Fruit fly (Drosophila melanogaster) whole organism, embryonic: ENCODE measurements around the gene Lon.

Experiments
- CG10543 ChIP-seq: fragments of 200-800 bp; sonication (Bioruptor generic); optimal IDR thresholded peaks from 3 replicates; lab custom pipeline; 2017; ENCODE audit warnings: missing biosample characterization, mild to moderate bottlenecking, missing genetic modification characterization, moderate library complexity
- CG10959 ChIP-seq: fragments of 200-800 bp; sonication (Bioruptor generic); IDR thresholded peaks from 2 replicates; pipeline ENCODE4 v1.3.6; 2022; ENCODE audit warnings: missing biosample characterization, missing genetic modification characterization
- CG11560 ChIP-seq: fragments of 200-800 bp; sonication (Bioruptor generic); IDR thresholded peaks from 3 replicates; pipeline ENCODE4 v1.3.6; 2022; ENCODE audit warnings: missing biosample characterization, missing genetic modification characterization
- CG11723 ChIP-seq: fragments of 200-800 bp; sonication (Bioruptor generic); optimal IDR thresholded peaks from 2 replicates; lab custom pipeline; 2017; ENCODE audit warnings: missing biosample characterization, mild to moderate bottlenecking, missing genetic modification characterization
- CG12071 ChIP-seq: fragments of 200-800 bp; sonication (Bioruptor generic); optimal IDR thresholded peaks from 3 replicates; lab custom pipeline; 2018; ENCODE audit warnings: missing biosample characterization, mild to moderate bottlenecking, missing genetic modification characterization
- CG12391 ChIP-seq: fragments of 200-800 bp; sonication (Bioruptor generic); optimal IDR thresholded peaks from 3 replicates; lab custom pipeline; 2018; ENCODE audit warnings: missing biosample characterization, mild to moderate bottlenecking, missing genetic modification characterization, moderate library complexity
- CG13624 ChIP-seq: fragments of 200-800 bp; sonication (Bioruptor generic); optimal IDR thresholded peaks from 2 replicates; lab custom pipeline; 2016; ENCODE audit warnings: missing biosample characterization, missing genetic modification characterization
- CG14710 ChIP-seq: fragments of 200-800 bp; sonication (Bioruptor generic); optimal IDR thresholded peaks from 3 replicates; lab custom pipeline; 2019; ENCODE audit warnings: missing biosample characterization, mild to moderate bottlenecking, missing genetic modification characterization, moderate library complexity
- CG15073 ChIP-seq: fragments of 200-800 bp; sonication (Bioruptor generic); optimal IDR thresholded peaks from 2 replicates; lab custom pipeline; 2016; ENCODE audit warnings: missing biosample characterization, missing genetic modification characterization
- CG1529 ChIP-seq: fragments of 200-800 bp; sonication (Bioruptor generic); optimal IDR thresholded peaks from 3 replicates; lab custom pipeline; 2018; ENCODE audit warnings: missing biosample characterization, missing genetic modification characterization
- CG15601 ChIP-seq: fragments of 200-800 bp; sonication (Bioruptor generic); optimal IDR thresholded peaks from 3 replicates; lab custom pipeline; 2019; ENCODE audit warnings: missing biosample characterization, mild to moderate bottlenecking, missing genetic modification characterization, moderate library complexity
- CG17802 ChIP-seq: fragments of 200-800 bp; sonication (Bioruptor generic); optimal IDR thresholded peaks from 2 replicates; lab custom pipeline; 2018; ENCODE audit warnings: missing biosample characterization, mild to moderate bottlenecking, missing genetic modification characterization, moderate library complexity
- CG3838 ChIP-seq: fragments of 200-800 bp; sonication (Bioruptor generic); optimal IDR thresholded peaks from 3 replicates; lab custom pipeline; 2016; ENCODE audit warnings: missing biosample characterization, missing genetic modification characterization
- CG4424 ChIP-seq: fragments of 200-800 bp; sonication (Bioruptor generic); optimal IDR thresholded peaks from 3 replicates; lab custom pipeline; 2016; ENCODE audit warnings: missing biosample characterization, missing genetic modification characterization
- CG6765 ChIP-seq: fragments of 200-800 bp; sonication (Bioruptor generic); optimal IDR thresholded peaks from 3 replicates; lab custom pipeline; 2017; ENCODE audit warnings: missing biosample characterization, mild to moderate bottlenecking, missing genetic modification characterization
- CG7357 ChIP-seq: fragments of 200-800 bp; sonication (Bioruptor generic); IDR thresholded peaks from 3 replicates; pipeline ENCODE4 v1.3.6; 2022; ENCODE audit warnings: missing biosample characterization, missing genetic modification characterization
- CG7372 ChIP-seq: fragments of 200-800 bp; sonication (Bioruptor generic); IDR thresholded peaks from 2 replicates; pipeline ENCODE4 v1.3.6; 2022; ENCODE audit warnings: missing biosample characterization, missing genetic modification characterization
- CG8089 ChIP-seq: fragments of 200-800 bp; sonication (Bioruptor generic); optimal IDR thresholded peaks from 3 replicates; lab custom pipeline; 2016; ENCODE audit warnings: missing biosample characterization, missing genetic modification characterization
- CG8924 ChIP-seq: fragments of 200-800 bp; optimal IDR thresholded peaks from 3 replicates; lab custom pipeline; 2019; ENCODE audit warnings: missing biosample characterization, mild to moderate bottlenecking, missing genetic modification characterization, moderate library complexity
- CkIIα-i1 ChIP-seq: fragments of 200-800 bp; sonication (Bioruptor generic); IDR thresholded peaks from 2 replicates; pipeline ENCODE4 v1.3.6; 2022; ENCODE audit warnings: missing biosample characterization, missing genetic modification characterization
- D19A ChIP-seq: fragments of 200-800 bp; optimal IDR thresholded peaks from 3 replicates; lab custom pipeline; 2019; ENCODE audit warnings: missing biosample characterization, mild to moderate bottlenecking, missing genetic modification characterization, moderate library complexity
- Doc2 ChIP-seq: fragments of 200-800 bp; sonication (Bioruptor generic); IDR thresholded peaks from 2 replicates; pipeline ENCODE4 v1.3.6; 2022; ENCODE audit warnings: missing biosample characterization, missing genetic modification characterization
- Fer2 ChIP-seq: fragments of 200-800 bp; sonication (Bioruptor generic); optimal IDR thresholded peaks from 2 replicates; lab custom pipeline; 2018; ENCODE audit warnings: missing biosample characterization, mild to moderate bottlenecking, missing genetic modification characterization, moderate library complexity
- H15 ChIP-seq: fragments of 200-800 bp; sonication (Bioruptor generic); IDR thresholded peaks from 3 replicates; pipeline ENCODE4 v1.3.6; 2022; ENCODE audit warnings: missing biosample characterization, missing genetic modification characterization
- H2.0 ChIP-seq: fragments of 200-800 bp; sonication (Bioruptor generic); IDR thresholded peaks from 2 replicates; pipeline ENCODE4 v1.3.6; 2022; ENCODE audit warnings: missing biosample characterization, missing genetic modification characterization
- HHEX ChIP-seq: fragments of 200-800 bp; sonication (Bioruptor generic); optimal IDR thresholded peaks from 3 replicates; lab custom pipeline; 2017; ENCODE audit warnings: missing biosample characterization, mild to moderate bottlenecking, missing genetic modification characterization, missing genetic modification reagents
- Hmx ChIP-seq: fragments of 200-800 bp; sonication (Bioruptor generic); optimal IDR thresholded peaks from 2 replicates; lab custom pipeline; 2016; ENCODE audit warnings: missing biosample characterization, missing genetic modification characterization
- NfI ChIP-seq: fragments of 200-800 bp; sonication (Bioruptor generic); optimal IDR thresholded peaks from 3 replicates; lab custom pipeline; 2018; ENCODE audit warnings: missing biosample characterization, mild to moderate bottlenecking, missing genetic modification characterization, moderate library complexity
- Oaz ChIP-seq: fragments of 200-800 bp; sonication (Bioruptor generic); IDR thresholded peaks from 2 replicates; pipeline ENCODE4 v1.3.6; 2022; ENCODE audit warnings: missing biosample characterization, missing genetic modification characterization
- Scr ChIP-seq: fragments of 200-800 bp; sonication (Bioruptor generic); IDR thresholded peaks from 2 replicates; pipeline ENCODE4 v1.3.6; 2022; ENCODE audit warnings: missing biosample characterization, missing genetic modification characterization; ENCODE audit not compliant: partially characterized antibody
- Sry-β ChIP-seq: fragments of 200-800 bp; sonication (Bioruptor generic); optimal IDR thresholded peaks from 2 replicates; lab custom pipeline; 2018; ENCODE audit warnings: missing biosample characterization, mild to moderate bottlenecking, missing genetic modification characterization, moderate library complexity
- cg ChIP-seq: fragments of 200-800 bp; sonication (Bioruptor generic); optimal IDR thresholded peaks from 3 replicates; lab custom pipeline; 2019; ENCODE audit warnings: missing biosample characterization, mild to moderate bottlenecking, missing genetic modification characterization, moderate library complexity
- crol ChIP-seq: fragments of 200-800 bp; sonication (Bioruptor generic); IDR thresholded peaks from 2 replicates; pipeline ENCODE4 v1.3.6; 2022; ENCODE audit warnings: missing biosample characterization, missing genetic modification characterization
- cwo ChIP-seq: fragments of 200-800 bp; sonication (Bioruptor generic); optimal IDR thresholded peaks from 3 replicates; lab custom pipeline; 2017; ENCODE audit warnings: missing biosample characterization, missing genetic modification characterization, mild to moderate bottlenecking, moderate library complexity, missing genetic modification reagents
- eyg ChIP-seq: fragments of 200-800 bp; sonication (Bioruptor generic); optimal IDR thresholded peaks from 3 replicates; lab custom pipeline; 2016; ENCODE audit warnings: missing biosample characterization, missing genetic modification characterization
- fd3F ChIP-seq: fragments of 200-800 bp; sonication (Bioruptor generic); optimal IDR thresholded peaks from 2 replicates; lab custom pipeline; 2018; ENCODE audit warnings: missing biosample characterization, mild to moderate bottlenecking, missing genetic modification characterization, moderate library complexity
- gsb-n ChIP-seq: fragments of 200-800 bp; sonication (Bioruptor generic); optimal IDR thresholded peaks from 3 replicates; lab custom pipeline; 2018; ENCODE audit warnings: missing biosample characterization, mild to moderate bottlenecking, missing genetic modification characterization
- ind ChIP-seq: fragments of 200-800 bp; sonication (Bioruptor generic); optimal IDR thresholded peaks from 3 replicates; lab custom pipeline; 2016; ENCODE audit warnings: missing biosample characterization, missing genetic modification characterization
- ken ChIP-seq: fragments of 200-800 bp; sonication (Bioruptor generic); IDR thresholded peaks from 3 replicates; pipeline ENCODE4 v1.3.6; 2022; ENCODE audit warnings: missing biosample characterization, missing genetic modification characterization
- lov ChIP-seq, 2 experiments: fragments of 200-800 bp in 1 of 2; fragments of >200 bp in 1 of 2; sonication (Bioruptor generic) in 1 of 2; IDR thresholded peaks in 1 of 2; optimal IDR thresholded peaks in 1 of 2; 2 replicates in 1 of 2; 3 replicates in 1 of 2; pipeline versions ENCODE4 v1.3.6 to Lab custom; 2017 to 2022; ENCODE audit warnings: missing biosample characterization in 1 of 2, missing genetic modification characterization in 1 of 2
- odd ChIP-seq: fragments of 200-800 bp; sonication (Bioruptor generic); optimal IDR thresholded peaks from 2 replicates; lab custom pipeline; 2017; ENCODE audit warnings: missing biosample characterization, mild to moderate bottlenecking, missing genetic modification characterization
- pan ChIP-seq, 4 experiments: fragments of >200 bp in 3 of 4; fragments of 200-800 bp in 1 of 4; sonication (Bioruptor generic) in 1 of 4; optimal IDR thresholded peaks in 3 of 4; IDR thresholded peaks in 1 of 4; 2 replicates each; pipeline versions ENCODE4 v1.3.6 to Lab custom; 2017 to 2022; ENCODE audit warnings: missing biosample characterization in 2 of 4, missing genetic modification characterization in 2 of 4, mixed read lengths in 1 of 4
- pzg ChIP-seq: fragments of 200-800 bp; sonication (Bioruptor generic); optimal IDR thresholded peaks from 3 replicates; lab custom pipeline; 2018; ENCODE audit warnings: missing biosample characterization, mild to moderate bottlenecking, missing genetic modification characterization, moderate library complexity
- ro ChIP-seq: fragments of 200-800 bp; sonication (Bioruptor generic); IDR thresholded peaks from 2 replicates; pipeline ENCODE4 v1.3.6; 2022; ENCODE audit warnings: missing biosample characterization, missing genetic modification characterization
- sd ChIP-seq: fragments of 200-800 bp; sonication (Bioruptor generic); optimal IDR thresholded peaks from 3 replicates; lab custom pipeline; 2018; ENCODE audit warnings: missing biosample characterization, mild to moderate bottlenecking, missing genetic modification characterization, moderate library complexity
- sima ChIP-seq: fragments of 200-800 bp; sonication (Bioruptor generic); optimal IDR thresholded peaks from 2 replicates; lab custom pipeline; 2016; ENCODE audit warnings: missing biosample characterization, missing genetic modification characterization
- stc ChIP-seq: fragments of 200-800 bp; sonication (Bioruptor generic); IDR thresholded peaks from 2 replicates; pipeline ENCODE4 v1.3.6; 2022; ENCODE audit warnings: missing biosample characterization, missing genetic modification characterization
- vvl ChIP-seq: fragments of 200-800 bp; sonication (Bioruptor generic); IDR thresholded peaks from 2 replicates; pipeline ENCODE4 v1.3.6; 2022; ENCODE audit warnings: missing biosample characterization, missing genetic modification characterization

The Lon gene

dm6 chr3L:19632766-19633632 lies 21.0 kb upstream of the Lon start (continued):
- TF ChIP-seq Doc2 (GFP tag; lab: Robert Waterston, UW) (no peak), CG12391 (peak; percentile 63), CG7357 (GFP tag; lab: Robert Waterston, UW) (peak; percentile 37; the same call in 2 of the 3 replicates), crol (0 out of 2 replicates have a peak, but pooled peaks have one; percentile 37), Oaz (no peak), CG10543 (GFP tag; lab: Kevin White, UChicago) (peak; percentile 83), CG13624 (GFP tag; lab: Kevin White, UChicago) (peak; percentile 34), vvl (GFP tag; lab: Robert Waterston, UW) (peak; percentile 73), Sry-β (GFP tag; lab: Kevin White, UChicago) (no peak), fd3F (GFP tag; lab: Kevin White, UChicago) (peak; percentile 62), H15 (GFP tag; lab: Robert Waterston, UW) (no peak), ken (0 out of 3 replicates have a peak, but pooled peaks have one; percentile 8), Fer2 (tag; lab: Kevin White, UChicago) (peak; percentile 12), CG10959 (GFP tag; lab: Robert Waterston, UW) (no peak), CG15073 (no peak), NfI (peak; percentile 53), ind (GFP tag; lab: Kevin White, UChicago) (peak; percentile 69), CkIIα-i1 (GFP tag; lab: Robert Waterston, UW) (no peak), CG8924 (tag; lab: Kevin White, UChicago) (peak; percentile 67), CG1529 (no peak), H2.0 (GFP tag; lab: Robert Waterston, UW) (peak; percentile 22; the same call in 1 of the 2 replicates), stc (GFP tag; lab: Robert Waterston, UW) (no peak), D19A (peak; percentile 37), cwo (GFP tag; lab: Kevin White, UChicago) (peak; percentile 85), cg (peak; percentile 91), CG14710 (tag; lab: Kevin White, UChicago) (no peak), CG17802 (tag; lab: Kevin White, UChicago) (no peak), CG8089 (GFP tag; lab: Kevin White, UChicago) (no peak), pzg (peak; percentile 44), CG4424 (GFP tag; lab: Kevin White, UChicago) (peak; percentile 35), CG3838 (GFP tag; lab: Kevin White, UChicago) (peak; percentile 7), ro (no peak), CG7372 (GFP tag; lab: Robert Waterston, UW) (peak; percentile 56; the same call in 1 of the 2 replicates), gsb-n (tag; lab: Kevin White, UChicago) (no peak), lov (optimal IDR thresholded peaks at IDR 0.05; lab: Kevin White, UChicago) (no peak), lov (GFP tag; IDR thresholded peaks at IDR 0.05; lab: Robert Waterston, UW) (no peak), sd (tag; lab: Kevin White, UChicago) (peak; percentile 74), HHEX (GFP tag; lab: Kevin White, UChicago) (peak; percentile 33), sima (no peak), CG12071 (GFP tag; lab: Kevin White, UChicago) (no peak), CG6765 (GFP tag; lab: Kevin White, UChicago) (peak; percentile 14), CG15601 (no peak), CG11723 (GFP tag; lab: Kevin White, UChicago) (no peak), eyg (GFP tag; lab: Kevin White, UChicago) (no peak), Hmx (GFP tag; lab: Kevin White, UChicago) (no peak), pan (optimal IDR thresholded peaks at IDR 0.05; lab: Kevin White, UChicago) (no peak), pan (GFP tag; optimal IDR thresholded peaks at IDR 0.05 in 1 of 2, IDR thresholded peaks at IDR 0.05 in 1 of 2) (peak in 1 of 2 experiments; percentile 57), Scr (GFP tag; lab: Robert Waterston, UW) (no peak), odd (GFP tag; lab: Kevin White, UChicago) (peak; percentile 56), CG11560 (tag; lab: Robert Waterston, UW) (no peak)
